Worm (Caenorhabditis elegans): Measurements from ENCODE around the gene sars-1.
A peak's percentile ranks its signal among the peaks of the same experiment; 100 is the strongest.

The sars-1 gene

ce11 chrIV:10006792-10007191, 3.3 kb downstream of the sars-1 start, which contains the start of gene C47E12.13 (continued):
- TF ChIP-seq dve-1 (tag; optimal IDR thresholded peaks at IDR 0.05) (no peak), zip-5 (tag; optimal IDR thresholded peaks at IDR 0.05) (no peak)

DNA sequence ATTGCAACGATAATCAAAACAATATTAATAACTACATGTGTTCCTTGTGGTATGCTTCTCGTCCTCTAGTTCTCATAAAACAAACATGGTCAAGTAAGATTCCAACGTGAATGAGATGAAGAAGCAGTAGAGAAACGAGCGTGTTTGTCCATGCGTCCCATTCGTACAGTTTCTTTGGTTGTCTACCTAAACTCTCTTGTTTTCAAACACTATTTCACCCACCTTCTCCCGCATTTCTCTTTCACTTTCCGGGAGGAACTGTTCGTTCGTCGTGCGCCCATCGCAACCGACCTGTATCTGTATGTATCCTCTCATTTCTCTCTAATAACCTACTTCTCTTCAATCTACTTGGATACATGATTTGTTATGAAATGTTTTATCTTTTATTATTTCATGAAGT, 4.2 kb downstream of the sars-1 start:
- TF ChIP-seq dmd-4 (tag; optimal IDR thresholded peaks at IDR 0.05; ENCODE audit: borderline replicate concordance): no peak
- TF ChIP-seq ref-2 (tag; optimal IDR thresholded peaks at IDR 0.05): peak; percentile 10
- TF ChIP-seq npax-4 (tag; optimal IDR thresholded peaks at IDR 0.05): no peak
- no peak for TF ChIP-seq ztf-16 (tag; optimal IDR thresholded peaks at IDR 0.05)
- TF ChIP-seq fax-1 (tag; optimal IDR thresholded peaks at IDR 0.05): no peak

DNA sequence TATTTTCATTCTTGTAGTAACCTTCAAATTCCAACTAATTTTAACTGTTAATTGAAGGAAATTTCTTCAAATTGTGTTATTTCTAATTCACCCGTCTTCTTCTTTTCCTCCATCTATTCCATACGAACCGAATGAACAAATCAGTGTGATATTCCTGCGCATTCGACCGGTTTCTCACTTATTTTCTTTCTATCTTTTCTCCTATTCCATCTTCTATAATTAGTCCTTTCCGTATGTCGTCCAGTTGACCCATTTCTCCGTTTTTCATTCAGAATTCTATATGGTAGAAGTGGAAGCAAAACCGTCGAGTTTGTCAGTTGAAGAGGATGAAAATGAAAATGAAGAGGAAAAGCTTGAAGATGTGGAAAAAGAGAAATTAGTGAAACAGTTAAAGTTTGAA, 6.0 kb downstream of the sars-1 start, which contains the start of gene magu-4:
magu-4 (plus strand) TSS at position 218 of the 400 bp plus-strand sequence.
- TF ChIP-seq pqm-1 (tag; optimal IDR thresholded peaks at IDR 0.05) (no peak), rnt-1 (tag; optimal IDR thresholded peaks at IDR 0.05) (no peak), dve-1 (tag; optimal IDR thresholded peaks at IDR 0.05) (no peak), nhr-232 (tag; optimal IDR thresholded peaks at IDR 0.05) (no peak), hlh-15 (tag; optimal IDR thresholded peaks at IDR 0.05) (no peak), sox-4 (tag; optimal IDR thresholded peaks at IDR 0.05) (no peak), pha-4 (tag; optimal IDR thresholded peaks at IDR 0.05) (no peak), elt-2 (tag; optimal IDR thresholded peaks at IDR 0.05) (no peak), lim-6 (tag; optimal IDR thresholded peaks at IDR 0.05) (no peak), ama-1 (optimal IDR thresholded peaks at IDR 0.05) (no peak), mec-3 (tag; optimal IDR thresholded peaks at IDR 0.05; ENCODE audit: borderline replicate concordance) (no peak), unc-55 (GFP tag; optimal IDR thresholded peaks at IDR 0.05) (no peak), ceh-31 (tag; optimal IDR thresholded peaks at IDR 0.05) (no peak), ttx-3 (tag; optimal IDR thresholded peaks at IDR 0.05) (no peak)

- TF ChIP-seq ceh-18 (tag; optimal IDR thresholded peaks at IDR 0.05) (no peak), C08G9.2 (tag; optimal IDR thresholded peaks at IDR 0.05) (no peak), hlh-8 (tag; optimal IDR thresholded peaks at IDR 0.05) (no peak), sox-4 (tag; optimal IDR thresholded peaks at IDR 0.05) (no peak), pha-2 (tag; optimal IDR thresholded peaks at IDR 0.05) (no peak), hlh-13 (GFP tag; optimal IDR thresholded peaks at IDR 0.05) (no peak), pha-4 (tag; optimal IDR thresholded peaks at IDR 0.05) (no peak), sox-2 (GFP tag; IDR thresholded peaks at IDR 0.05) (no peak), ceh-30 (tag; optimal IDR thresholded peaks at IDR 0.05) (no peak), ceh-24 (tag; optimal IDR thresholded peaks at IDR 0.05) (no peak), nfya-1 (tag; optimal IDR thresholded peaks at IDR 0.05) (no peak), ref-2 (tag; optimal IDR thresholded peaks at IDR 0.05) (no peak), dve-1 (tag; optimal IDR thresholded peaks at IDR 0.05) (no peak), dmd-4 (tag; optimal IDR thresholded peaks at IDR 0.05; ENCODE audit: borderline replicate concordance) (no peak), ahr-1 (tag; optimal IDR thresholded peaks at IDR 0.05) (no peak), ceh-14 (tag; optimal IDR thresholded peaks at IDR 0.05) (no peak), zip-5 (tag; optimal IDR thresholded peaks at IDR 0.05) (no peak), fax-1 (tag; optimal IDR thresholded peaks at IDR 0.05) (no peak), K09A11.1 (tag; optimal IDR thresholded peaks at IDR 0.05; ENCODE audit: insufficient read depth) (no peak)
Measured at ce11 chrIV:10016977-10017376, 13.5 kb downstream of the sars-1 start, which contains the start of gene ent-7. TSS of gene ent-7 (plus strand) at chrIV:10017277.

DNA sequence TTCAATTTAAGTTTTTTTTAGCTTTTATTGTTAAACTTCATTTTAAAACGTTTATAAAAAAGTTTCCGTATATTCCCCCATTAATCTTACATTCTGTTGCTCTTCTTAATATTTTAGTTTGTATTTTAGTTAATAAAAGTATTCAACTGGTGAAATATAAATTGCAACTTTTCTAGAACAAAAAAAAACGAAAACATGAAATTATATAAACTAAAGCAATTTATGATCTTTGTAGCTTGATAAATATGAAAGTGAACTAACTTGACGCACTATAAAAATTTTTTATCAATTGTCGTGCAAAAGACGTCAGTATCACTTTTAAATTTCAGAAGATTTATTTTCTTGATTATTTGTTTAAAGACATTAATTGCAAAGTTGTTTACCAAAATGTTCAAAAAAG, 14.1 kb downstream of the sars-1 start, which contains the start of gene F44D12.2:
F44D12.2 (minus strand) TSS at position 101 of the 400 bp plus-strand sequence.
- TF ChIP-seq ceh-30 (tag; optimal IDR thresholded peaks at IDR 0.05) (no peak), Y22D7AL.16 (tag; optimal IDR thresholded peaks at IDR 0.05) (no peak), ceh-24 (tag; optimal IDR thresholded peaks at IDR 0.05) (no peak)

DNA sequence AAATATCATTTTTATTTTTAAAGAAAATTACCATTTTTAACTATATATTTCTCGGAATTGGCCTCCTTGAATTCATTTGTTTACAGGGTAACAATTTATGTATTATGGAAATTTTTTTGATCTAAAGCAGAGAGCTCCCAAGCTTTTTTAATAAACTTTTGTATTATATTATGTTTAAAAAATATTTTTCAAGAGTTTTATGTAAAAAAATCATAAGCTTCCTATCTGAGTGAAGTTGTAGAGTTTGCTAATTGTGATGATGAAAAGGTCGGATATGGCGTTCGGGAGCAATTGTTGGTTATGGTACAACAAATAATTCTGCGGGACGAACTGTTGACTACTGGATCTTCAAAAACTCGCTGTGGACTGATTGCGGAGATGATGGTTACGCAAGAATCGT, 17.8 kb downstream of the sars-1 start, which contains the start of gene F44D12.19:
F44D12.19 (plus strand) TSS at position 301 of the 400 bp plus-strand sequence.
- TF ChIP-seq unc-42 (tag; optimal IDR thresholded peaks at IDR 0.05): no peak
- TF ChIP-seq nfya-1 (tag; optimal IDR thresholded peaks at IDR 0.05): no peak
- TF ChIP-seq hlh-13 (GFP tag; optimal IDR thresholded peaks at IDR 0.05): no peak
- TF ChIP-seq ceh-34 (tag; optimal IDR thresholded peaks at IDR 0.05): no peak
- no peak for TF ChIP-seq ref-2 (tag; optimal IDR thresholded peaks at IDR 0.05)
- no peak for TF ChIP-seq fax-1 (tag; optimal IDR thresholded peaks at IDR 0.05)
- TF ChIP-seq C08G9.2 (tag; optimal IDR thresholded peaks at IDR 0.05): no peak
- TF ChIP-seq K09A11.1 (tag; optimal IDR thresholded peaks at IDR 0.05; ENCODE audit: insufficient read depth): no peak

Data from whole organism, late embryonic.